Fruit fly (Drosophila melanogaster): Measurements from ENCODE around the gene COX4.

Gene COX4

dm6 chr2L:19949600-19949999 lies 8.9 kb upstream of the COX4 start (continued):
- peak; percentile 29 for TF ChIP-seq Med (GFP tag)
- TF ChIP-seq CG3407 (GFP tag; optimal IDR thresholded peaks at IDR 0.05): peak; percentile 29
- peak; percentile 48 for TF ChIP-seq ATbp (GFP tag; optimal IDR thresholded peaks at IDR 0.05)
- TF ChIP-seq Sox102F (GFP tag; optimal IDR thresholded peaks at IDR 0.05): peak; percentile 15
- TF ChIP-seq CG6689 (GFP tag; IDR thresholded peaks at IDR 0.05): no peak
- TF ChIP-seq sisA (GFP tag; IDR thresholded peaks at IDR 0.05): no peak
- no peak for TF ChIP-seq al (GFP tag; IDR thresholded peaks at IDR 0.05)
- peak; percentile 51 for TF ChIP-seq grn (GFP tag; optimal IDR thresholded peaks at IDR 0.05)
- no peak for TF ChIP-seq gro (GFP tag; optimal IDR thresholded peaks at IDR 0.05)
- TF ChIP-seq zf30C (GFP tag; optimal IDR thresholded peaks at IDR 0.05): no peak
- TF ChIP-seq CG15696 (tag; optimal IDR thresholded peaks at IDR 0.05): peak; percentile 36
- TF ChIP-seq CG10366 (GFP tag; IDR thresholded peaks at IDR 0.05): no peak
- TF ChIP-seq cg (GFP tag; optimal IDR thresholded peaks at IDR 0.05): no peak
- TF ChIP-seq dmrt99B (tag; optimal IDR thresholded peaks at IDR 0.05): no peak
- no peak for TF ChIP-seq abd-A (tag; optimal IDR thresholded peaks at IDR 0.05)
- no peak for TF ChIP-seq CG11247 (GFP tag; IDR thresholded peaks at IDR 0.05)
- no peak for TF ChIP-seq gcm2 (GFP tag; optimal IDR thresholded peaks at IDR 0.05)
- TF ChIP-seq gsb-n (tag; optimal IDR thresholded peaks at IDR 0.05): peak; percentile 37
- no peak for TF ChIP-seq Mrtf (GFP tag; IDR thresholded peaks at IDR 0.05)
- no peak for TF ChIP-seq CG16813 (GFP tag; IDR thresholded peaks at IDR 0.05; ENCODE audit: partially characterized antibody)

DNA sequence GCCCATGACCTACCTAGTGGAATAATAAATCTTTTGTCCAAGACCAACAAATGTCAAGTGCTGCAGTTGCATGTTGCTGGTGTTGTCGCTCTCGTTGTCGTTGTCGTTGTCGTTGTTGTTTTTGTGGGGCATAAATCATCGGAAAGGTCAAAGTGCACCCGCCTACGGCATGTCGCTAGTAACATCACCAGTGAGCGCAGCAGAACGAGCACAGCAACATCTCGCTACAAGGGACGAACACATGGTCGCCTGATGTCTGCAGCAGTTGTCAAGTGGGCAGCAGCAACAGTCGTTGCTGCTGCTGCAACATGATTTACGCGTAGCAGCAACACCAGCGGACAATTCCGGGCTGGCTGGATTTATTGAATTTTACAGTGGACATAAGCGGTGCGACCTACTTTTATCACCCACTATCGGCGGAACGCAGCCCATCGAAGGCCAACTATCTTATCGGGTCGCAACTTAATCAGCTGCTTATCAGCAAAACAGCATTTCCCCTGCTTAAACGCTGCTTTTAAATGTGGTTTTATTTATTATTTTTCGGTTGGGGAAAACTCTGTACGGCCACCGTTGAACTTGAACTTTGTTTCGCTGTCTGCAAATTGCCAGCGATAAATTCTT lies 6.9 kb upstream of the COX4 start:
- TF ChIP-seq grn (GFP tag; optimal IDR thresholded peaks at IDR 0.05) (peak; percentile 75), Hr78 (GFP tag; optimal IDR thresholded peaks at IDR 0.05) (peak in 1 of 2 experiments; percentile 93), vfl (GFP tag; optimal IDR thresholded peaks at IDR 0.05) (no peak), twi (tag; optimal IDR thresholded peaks at IDR 0.05) (peak; percentile 99), CG3065 (GFP tag; optimal IDR thresholded peaks at IDR 0.05) (peak; percentile 26), Med (GFP tag) (peak; percentile 49), odd (GFP tag; optimal IDR thresholded peaks at IDR 0.05) (peak; percentile 4), CG11504 (tag; optimal IDR thresholded peaks at IDR 0.05) (peak; percentile 38), grau (tag; optimal IDR thresholded peaks at IDR 0.05) (peak; percentile 26), CG34376 (GFP tag; optimal IDR thresholded peaks at IDR 0.05) (peak; percentile 3), Blimp-1 (GFP tag; optimal IDR thresholded peaks at IDR 0.05) (no peak), sug (tag; optimal IDR thresholded peaks at IDR 0.05) (peak; percentile 3), GATAe (GFP tag; conservative IDR thresholded peaks at IDR 0.05) (0 out of 2 replicates have a peak, but pooled peaks have one; percentile 17), exex (tag; optimal IDR thresholded peaks at IDR 0.05) (peak; percentile 40), BtbVII (GFP tag; optimal IDR thresholded peaks at IDR 0.05) (no peak), Sry-δ (GFP tag; optimal IDR thresholded peaks at IDR 0.05) (no peak), CG2712 (tag; optimal IDR thresholded peaks at IDR 0.05) (no peak), CG18599 (GFP tag; optimal IDR thresholded peaks at IDR 0.05) (no peak)

dm6 chr2L:19952221-19952620 lies 6.3 kb upstream of the COX4 start:
- TF ChIP-seq CG6654 (GFP tag; optimal IDR thresholded peaks at IDR 0.05) (peak; percentile 77), row (GFP tag; IDR thresholded peaks at IDR 0.05) (no peak), CG9876 (GFP tag; optimal IDR thresholded peaks at IDR 0.05) (no peak), amos (GFP tag; IDR thresholded peaks at IDR 0.05; ENCODE audit: partially characterized antibody) (no peak), CG5953 (GFP tag; IDR thresholded peaks at IDR 0.05) (no peak)
